Worm (Caenorhabditis elegans): ENCODE measurements around the gene slc-36.2.
A peak's percentile ranks its signal among the peaks of the same experiment; 100 is the strongest.

The slc-36.2 gene

ce11 chrII:522302-522701, at the start of gene slc-36.2:
Gene slc-36.2, plus strand, starts transcription at chrII:522602.
- TF ChIP-seq tab-1 (GFP tag; IDR thresholded peaks at IDR 0.05) (no peak), ref-1 (GFP tag; conservative IDR thresholded peaks at IDR 0.05) (no peak), ztf-23 (GFP tag; IDR thresholded peaks at IDR 0.05) (no peak)

DNA sequence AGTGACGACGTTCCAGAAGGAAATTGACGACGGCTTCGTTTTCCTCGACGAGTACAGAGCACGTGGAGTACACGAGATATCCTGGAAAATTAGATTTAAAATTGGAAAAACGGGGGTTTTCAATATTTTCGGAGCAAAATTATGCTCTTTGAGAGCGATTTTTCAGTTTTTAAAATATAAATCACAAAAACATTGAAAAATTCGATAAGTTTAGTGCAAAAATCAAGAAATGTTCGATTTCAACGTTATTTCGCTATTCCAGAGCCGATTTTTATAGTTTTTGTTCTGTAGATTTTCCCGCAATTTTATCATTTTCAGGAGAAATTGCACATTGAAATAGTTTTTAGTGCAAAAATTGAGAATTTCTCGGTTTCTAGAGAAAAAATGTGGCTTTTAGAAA, 49.2 kb upstream of the slc-36.2 start, which contains the start of gene W07E6.5:
W07E6.5 (plus strand) TSS at position 301 of the 400 bp plus-strand sequence.
- TF ChIP-seq cog-1 (tag; optimal IDR thresholded peaks at IDR 0.05) = no peak
- TF ChIP-seq ztf-23 (GFP tag; IDR thresholded peaks at IDR 0.05) = no peak
- TF ChIP-seq tab-1 (GFP tag; IDR thresholded peaks at IDR 0.05) = no peak
- TF ChIP-seq ztf-29 (GFP tag; IDR thresholded peaks at IDR 0.05) = no peak
- no peak for TF ChIP-seq T22C8.4 (GFP tag; IDR thresholded peaks at IDR 0.05)
- TF ChIP-seq flt-1 (GFP tag; IDR thresholded peaks at IDR 0.05) = no peak
- no peak for TF ChIP-seq klf-2 (GFP tag; conservative IDR thresholded peaks at IDR 0.05)
- TF ChIP-seq ref-1 (GFP tag; conservative IDR thresholded peaks at IDR 0.05) = no peak
- TF ChIP-seq med-1 (GFP tag; optimal IDR thresholded peaks at IDR 0.05; ENCODE audit: insufficient read depth) = no peak

ce11 chrII:475312-475711, 47.1 kb upstream of the slc-36.2 start:
- no peak for TF ChIP-seq med-1 (GFP tag; optimal IDR thresholded peaks at IDR 0.05; ENCODE audit: insufficient read depth)
- TF ChIP-seq ztf-23 (GFP tag; IDR thresholded peaks at IDR 0.05) = no peak
- TF ChIP-seq cog-1 (tag; optimal IDR thresholded peaks at IDR 0.05) = no peak
- TF ChIP-seq ztf-29 (GFP tag; IDR thresholded peaks at IDR 0.05) = no peak
- no peak for TF ChIP-seq T22C8.4 (GFP tag; IDR thresholded peaks at IDR 0.05)
- TF ChIP-seq ref-1 (GFP tag; conservative IDR thresholded peaks at IDR 0.05) = no peak
- TF ChIP-seq flt-1 (GFP tag; IDR thresholded peaks at IDR 0.05) = no peak
- no peak for TF ChIP-seq tab-1 (GFP tag; IDR thresholded peaks at IDR 0.05)
- no peak for TF ChIP-seq klf-2 (GFP tag; conservative IDR thresholded peaks at IDR 0.05)

ce11 chrII:475890-476420, 46.4 kb upstream of the slc-36.2 start, which contains the start of gene nsun-1:
Gene nsun-1, minus strand, starts transcription at chrII:475940.
- TF ChIP-seq ref-1 (GFP tag; conservative IDR thresholded peaks at IDR 0.05) = no peak
- no peak for TF ChIP-seq tab-1 (GFP tag; IDR thresholded peaks at IDR 0.05)
- no peak for TF ChIP-seq ztf-29 (GFP tag; IDR thresholded peaks at IDR 0.05)
- no peak for TF ChIP-seq T22C8.4 (GFP tag; IDR thresholded peaks at IDR 0.05)
- TF ChIP-seq klf-2 (GFP tag; conservative IDR thresholded peaks at IDR 0.05) = 0 out of 2 replicates have a peak, but pooled peaks have one; percentile 30
- 0 out of 2 replicates have a peak, but pooled peaks have one; percentile 62 for TF ChIP-seq flt-1 (GFP tag; IDR thresholded peaks at IDR 0.05)
- TF ChIP-seq ztf-23 (GFP tag; IDR thresholded peaks at IDR 0.05) = peak; percentile 67; the same call in 1 of the 2 replicates
- TF ChIP-seq med-1 (GFP tag; optimal IDR thresholded peaks at IDR 0.05; ENCODE audit: insufficient read depth) = no peak
- TF ChIP-seq cog-1 (tag; optimal IDR thresholded peaks at IDR 0.05) = no peak

DNA sequence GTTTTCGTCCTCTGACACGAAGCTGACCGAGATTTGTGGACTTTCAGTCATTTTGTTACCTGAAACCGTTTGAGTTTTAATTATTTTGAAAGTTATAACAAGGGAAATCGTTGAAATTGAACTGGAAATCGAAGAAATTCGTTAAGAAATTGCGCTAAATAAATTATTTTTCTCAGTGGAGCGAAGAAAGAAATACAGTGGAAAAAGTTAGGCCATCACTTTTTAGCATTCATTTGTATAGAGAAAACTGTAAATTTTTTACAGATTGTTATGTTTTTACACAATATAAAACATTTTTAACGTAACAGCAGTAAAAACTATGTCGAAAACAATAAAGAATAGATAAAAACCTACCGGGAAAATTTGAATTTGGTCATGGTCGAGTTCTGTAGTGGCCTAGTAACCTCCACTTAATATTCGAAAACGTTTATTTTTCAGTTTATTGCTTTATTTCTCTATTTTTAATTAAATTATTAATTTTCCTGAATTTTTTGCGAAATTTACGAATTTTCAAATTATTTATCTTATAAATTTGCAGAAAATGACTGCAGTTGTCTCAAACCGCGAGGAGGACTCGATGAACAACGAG, 38.0 kb upstream of the slc-36.2 start, which contains the start of the genes gldi-1 and prp-21:
gldi-1 (minus strand) TSS at position 51 of the 589 bp plus-strand sequence.
prp-21 (plus strand) TSS at position 539 of the 589 bp plus-strand sequence.
- TF ChIP-seq med-1 (GFP tag; optimal IDR thresholded peaks at IDR 0.05; ENCODE audit: insufficient read depth) (no peak), ref-1 (GFP tag; conservative IDR thresholded peaks at IDR 0.05) (no peak)

ce11 chrII:495124-495523, 27.3 kb upstream of the slc-36.2 start, which contains the start of gene sms-5:
Gene sms-5, plus strand, starts transcription at chrII:495424.
- no peak for TF ChIP-seq ztf-29 (GFP tag; IDR thresholded peaks at IDR 0.05)
- TF ChIP-seq cog-1 (tag; optimal IDR thresholded peaks at IDR 0.05) = no peak
- TF ChIP-seq tab-1 (GFP tag; IDR thresholded peaks at IDR 0.05) = no peak
- no peak for TF ChIP-seq ztf-23 (GFP tag; IDR thresholded peaks at IDR 0.05)
- TF ChIP-seq klf-2 (GFP tag; conservative IDR thresholded peaks at IDR 0.05) = no peak
- TF ChIP-seq med-1 (GFP tag; optimal IDR thresholded peaks at IDR 0.05; ENCODE audit: insufficient read depth) = no peak
- TF ChIP-seq T22C8.4 (GFP tag; IDR thresholded peaks at IDR 0.05) = no peak
- no peak for TF ChIP-seq flt-1 (GFP tag; IDR thresholded peaks at IDR 0.05)
- TF ChIP-seq ref-1 (GFP tag; conservative IDR thresholded peaks at IDR 0.05) = no peak

DNA sequence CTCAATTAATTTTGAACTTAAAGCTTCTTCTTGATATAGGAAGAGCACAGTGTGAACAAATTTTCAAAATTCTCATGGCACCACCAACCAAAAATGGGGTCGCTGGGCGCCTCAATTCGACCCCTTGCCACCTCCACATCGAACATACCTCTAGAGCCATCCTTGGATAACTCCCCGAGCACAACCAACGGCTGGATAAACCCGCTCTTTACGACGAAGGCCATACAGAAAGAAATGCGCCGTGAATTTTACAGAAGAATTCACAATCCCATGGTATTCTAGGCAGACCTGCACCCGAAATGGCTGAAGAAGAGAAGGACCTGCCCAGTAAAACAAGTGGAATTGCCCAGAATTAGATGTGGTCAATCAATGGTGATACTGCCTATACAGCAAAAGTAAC, 19.8 kb upstream of the slc-36.2 start:
- TF ChIP-seq med-1 (GFP tag; optimal IDR thresholded peaks at IDR 0.05; ENCODE audit: insufficient read depth) (no peak), ztf-23 (GFP tag; IDR thresholded peaks at IDR 0.05) (no peak), ztf-29 (GFP tag; IDR thresholded peaks at IDR 0.05) (no peak), klf-2 (GFP tag; conservative IDR thresholded peaks at IDR 0.05) (no peak)

- TF ChIP-seq flt-1 (GFP tag; IDR thresholded peaks at IDR 0.05) = 0 out of 2 replicates have a peak, but pooled peaks have one; percentile 35
- TF ChIP-seq ztf-23 (GFP tag; IDR thresholded peaks at IDR 0.05) = no peak
These were observed 16.3 kb upstream of the slc-36.2 start for ce11 chrII:506069-506468.

DNA sequence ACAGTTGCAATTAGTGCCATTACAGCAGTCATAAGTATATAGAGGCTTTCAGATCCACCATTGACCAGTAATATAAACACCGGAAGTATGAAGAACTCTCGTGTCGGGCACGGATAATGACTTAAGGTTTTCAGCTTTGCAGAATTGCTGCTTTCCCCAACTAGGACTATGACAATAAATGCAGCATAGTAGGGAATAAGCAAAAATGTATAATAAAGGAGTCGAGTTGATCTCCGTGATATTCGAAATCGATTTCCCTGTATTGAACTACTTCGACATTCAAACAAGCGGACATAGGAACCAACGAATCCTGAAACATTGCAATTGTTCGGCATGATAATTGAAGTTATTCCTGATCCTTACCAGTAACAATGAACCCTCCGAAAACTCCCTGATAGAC, 13.8 kb upstream of the slc-36.2 start:
- TF ChIP-seq ref-1 (GFP tag; conservative IDR thresholded peaks at IDR 0.05) (no peak), ztf-29 (GFP tag; IDR thresholded peaks at IDR 0.05) (no peak), ztf-23 (GFP tag; IDR thresholded peaks at IDR 0.05) (no peak), klf-2 (GFP tag; conservative IDR thresholded peaks at IDR 0.05) (no peak), tab-1 (GFP tag; IDR thresholded peaks at IDR 0.05) (no peak), med-1 (GFP tag; optimal IDR thresholded peaks at IDR 0.05; ENCODE audit: insufficient read depth) (no peak), flt-1 (GFP tag; IDR thresholded peaks at IDR 0.05) (no peak), cog-1 (tag; optimal IDR thresholded peaks at IDR 0.05) (no peak), T22C8.4 (GFP tag; IDR thresholded peaks at IDR 0.05) (no peak)

DNA sequence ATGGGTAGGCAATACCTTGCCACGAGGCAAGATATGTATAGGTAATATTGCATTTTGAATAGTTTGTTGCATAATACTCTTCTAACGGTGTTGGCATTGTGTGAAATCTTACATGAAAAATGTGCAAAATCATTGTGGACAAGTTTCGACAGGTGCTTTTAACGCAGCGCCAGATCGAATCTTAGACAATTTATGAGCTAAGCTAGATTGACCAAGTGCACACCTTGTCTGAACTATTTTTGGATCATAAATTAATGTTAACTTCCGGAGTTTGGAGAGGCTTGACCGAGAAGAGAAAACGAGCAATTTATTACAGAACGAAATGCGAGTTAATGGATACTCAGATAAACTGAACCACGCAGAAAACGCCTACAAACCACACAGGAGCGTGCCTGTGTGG, 13.2 kb upstream of the slc-36.2 start, which contains the start of gene srh-105:
srh-105 (minus strand) TSS at position 101 of the 400 bp plus-strand sequence.
- no peak for TF ChIP-seq flt-1 (GFP tag; IDR thresholded peaks at IDR 0.05)
- no peak for TF ChIP-seq ztf-23 (GFP tag; IDR thresholded peaks at IDR 0.05)
- TF ChIP-seq ztf-29 (GFP tag; IDR thresholded peaks at IDR 0.05) = no peak
- TF ChIP-seq ref-1 (GFP tag; conservative IDR thresholded peaks at IDR 0.05) = no peak
- TF ChIP-seq cog-1 (tag; optimal IDR thresholded peaks at IDR 0.05) = no peak
- no peak for TF ChIP-seq tab-1 (GFP tag; IDR thresholded peaks at IDR 0.05)
- no peak for TF ChIP-seq klf-2 (GFP tag; conservative IDR thresholded peaks at IDR 0.05)
- no peak for TF ChIP-seq T22C8.4 (GFP tag; IDR thresholded peaks at IDR 0.05)
- no peak for TF ChIP-seq med-1 (GFP tag; optimal IDR thresholded peaks at IDR 0.05; ENCODE audit: insufficient read depth)
